Fruit fly (Drosophila melanogaster) whole organism, prepupa: ENCODE data around the gene CG32354.

ENCODE experiments used
- Blimp-1 ChIP-seq: fragments of 200-800 bp; sonication (Bioruptor generic); optimal IDR thresholded peaks from 3 replicates; lab custom pipeline; 2017; ENCODE audit warnings: missing biosample characterization, missing genetic modification characterization, mild to moderate bottlenecking, moderate library complexity, missing genetic modification reagents
- CG10631 ChIP-seq: fragments of 200-800 bp; sonication (Bioruptor generic); optimal IDR thresholded peaks from 2 replicates; lab custom pipeline; 2016; ENCODE audit warnings: missing biosample characterization, missing genetic modification characterization
- CG10669 ChIP-seq: fragments of 200-800 bp; sonication (Bioruptor generic); optimal IDR thresholded peaks from 3 replicates; lab custom pipeline; 2018; ENCODE audit warnings: missing biosample characterization, mild to moderate bottlenecking, missing genetic modification characterization, moderate library complexity
- CG11762 ChIP-seq: fragments of 200-800 bp; sonication (Bioruptor generic); optimal IDR thresholded peaks from 3 replicates; lab custom pipeline; 2016; ENCODE audit warnings: missing biosample characterization, missing genetic modification characterization; ENCODE audit not compliant: insufficient read depth
- CG15336 ChIP-seq: fragments of 200-800 bp; sonication (Bioruptor generic); IDR thresholded peaks from 2 replicates; pipeline ENCODE4 v1.3.6; 2022; ENCODE audit warnings: missing biosample characterization, missing genetic modification characterization
- CG1621 ChIP-seq: fragments of 200-800 bp; sonication (Bioruptor generic); optimal IDR thresholded peaks from 3 replicates; lab custom pipeline; 2018; ENCODE audit warnings: missing biosample characterization, mild to moderate bottlenecking, missing genetic modification characterization
- CG16779 ChIP-seq: fragments of 200-800 bp; sonication (Bioruptor generic); optimal IDR thresholded peaks from 3 replicates; lab custom pipeline; 2017; ENCODE audit warnings: missing biosample characterization, mild to moderate bottlenecking, missing genetic modification characterization
- CG3032 ChIP-seq: fragments of 200-800 bp; optimal IDR thresholded peaks from 2 replicates; lab custom pipeline; 2019; ENCODE audit warnings: missing biosample characterization, mild to moderate bottlenecking, missing genetic modification characterization, moderate library complexity
- CG31627 ChIP-seq: fragments of 200-800 bp; sonication (Bioruptor generic); optimal IDR thresholded peaks from 3 replicates; lab custom pipeline; 2016; ENCODE audit warnings: missing biosample characterization, missing genetic modification characterization
- CG34406 ChIP-seq: fragments of 200-800 bp; sonication (Bioruptor generic); optimal IDR thresholded peaks from 3 replicates; lab custom pipeline; 2016; ENCODE audit warnings: missing biosample characterization, missing genetic modification characterization
- CG3919 ChIP-seq: fragments of 200-800 bp; sonication (Bioruptor generic); optimal IDR thresholded peaks from 3 replicates; lab custom pipeline; 2016; ENCODE audit warnings: missing biosample characterization, missing genetic modification characterization
- CG4318 ChIP-seq: fragments of 200-800 bp; sonication (Bioruptor generic); optimal IDR thresholded peaks from 3 replicates; lab custom pipeline; 2017; ENCODE audit warnings: missing biosample characterization, mild to moderate bottlenecking, missing genetic modification characterization
- CG6163 ChIP-seq: fragments of 200-800 bp; sonication (Bioruptor generic); IDR thresholded peaks from 3 replicates; pipeline ENCODE4 v1.3.6; 2022; ENCODE audit warnings: missing biosample characterization, missing genetic modification characterization
- CG6276 ChIP-seq: fragments of 200-800 bp; sonication (Bioruptor generic); optimal IDR thresholded peaks from 2 replicates; lab custom pipeline; 2017; ENCODE audit warnings: missing biosample characterization, mild to moderate bottlenecking, missing genetic modification characterization
- CG6854 ChIP-seq: fragments of 200-800 bp; sonication (Bioruptor generic); optimal IDR thresholded peaks from 2 replicates; lab custom pipeline; 2017; ENCODE audit warnings: missing biosample characterization, mild to moderate bottlenecking, missing genetic modification characterization
- CG7368 ChIP-seq: fragments of 200-800 bp; sonication (Bioruptor generic); optimal IDR thresholded peaks from 3 replicates; lab custom pipeline; 2016; ENCODE audit warnings: missing biosample characterization, missing genetic modification characterization
- CG8119 ChIP-seq: fragments of 200-800 bp; sonication (Bioruptor generic); IDR thresholded peaks from 3 replicates; pipeline ENCODE4 v1.3.6; 2022; ENCODE audit warnings: missing biosample characterization, missing genetic modification characterization
- CG8632 ChIP-seq: fragments of 200-800 bp; sonication (Bioruptor generic); optimal IDR thresholded peaks from 3 replicates; lab custom pipeline; 2016; ENCODE audit warnings: missing biosample characterization, missing genetic modification characterization
- Eip75B ChIP-seq: fragments of 200-800 bp; sonication (Bioruptor generic); optimal IDR thresholded peaks from 3 replicates; lab custom pipeline; 2016; ENCODE audit warnings: missing biosample characterization, missing genetic modification characterization
- Eip78C ChIP-seq: fragments of 200-800 bp; sonication (Bioruptor generic); peaks from one replicate; lab custom pipeline; 2016; ENCODE audit warnings: missing biosample characterization, missing genetic modification characterization
- Eip93F ChIP-seq: fragments of 200-800 bp; sonication (Bioruptor generic); optimal IDR thresholded peaks from 2 replicates; lab custom pipeline; 2016; ENCODE audit warnings: missing biosample characterization, mild to moderate bottlenecking, missing genetic modification characterization
- Ets21C ChIP-seq: fragments of 200-800 bp; sonication (Bioruptor generic); optimal IDR thresholded peaks from 3 replicates; lab custom pipeline; 2016; ENCODE audit warnings: missing biosample characterization, missing genetic modification characterization
- Ets96B ChIP-seq: fragments of 200-800 bp; optimal IDR thresholded peaks from 2 replicates; lab custom pipeline; 2019; ENCODE audit warnings: missing biosample characterization, mild to moderate bottlenecking, missing genetic modification characterization, moderate library complexity
- Gug ChIP-seq: fragments of 200-800 bp; sonication (Bioruptor generic); IDR thresholded peaks from 2 replicates; pipeline ENCODE4 v1.3.6; 2022; ENCODE audit warnings: missing biosample characterization, missing genetic modification characterization
- Hr4 ChIP-seq: fragments of 200-800 bp; sonication (Bioruptor generic); optimal IDR thresholded peaks from 3 replicates; lab custom pipeline; 2016; ENCODE audit warnings: missing biosample characterization, missing genetic modification characterization
- Met ChIP-seq: fragments of 200-800 bp; sonication (Bioruptor generic); optimal IDR thresholded peaks from 3 replicates; lab custom pipeline; 2016; ENCODE audit warnings: missing biosample characterization, missing genetic modification characterization
- OdsH ChIP-seq: fragments of 200-800 bp; sonication (Bioruptor generic); optimal IDR thresholded peaks from 3 replicates; lab custom pipeline; 2016; ENCODE audit warnings: missing biosample characterization, missing genetic modification characterization
- Sox102F ChIP-seq: fragments of 200-800 bp; sonication (Bioruptor generic); optimal IDR thresholded peaks from 2 replicates; lab custom pipeline; 2016; ENCODE audit warnings: missing biosample characterization, mild to moderate bottlenecking, missing genetic modification characterization
- Sox14 ChIP-seq: fragments of 200-800 bp; sonication (Bioruptor generic); optimal IDR thresholded peaks from 3 replicates; lab custom pipeline; 2016; ENCODE audit warnings: missing biosample characterization, missing genetic modification characterization
- Sox15 ChIP-seq: fragments of 200-800 bp; sonication (Bioruptor generic); optimal IDR thresholded peaks from 3 replicates; lab custom pipeline; 2016; ENCODE audit warnings: missing biosample characterization, missing genetic modification characterization
- dsx ChIP-seq: fragments of 200-800 bp; optimal IDR thresholded peaks from 3 replicates; lab custom pipeline; 2019; ENCODE audit warnings: missing biosample characterization, mild to moderate bottlenecking, missing genetic modification characterization, moderate library complexity; ENCODE audit not compliant: poor library complexity, severe bottlenecking
- eg ChIP-seq: fragments of 200-800 bp; sonication (Bioruptor generic); IDR thresholded peaks from 3 replicates; pipeline ENCODE4 v1.3.6; 2022; ENCODE audit warnings: missing biosample characterization, missing genetic modification characterization
- esn ChIP-seq: fragments of 200-800 bp; sonication (Bioruptor generic); optimal IDR thresholded peaks from 2 replicates; lab custom pipeline; 2016; ENCODE audit warnings: missing biosample characterization, mild to moderate bottlenecking, missing genetic modification characterization, moderate library complexity
- fd59A ChIP-seq: fragments of 200-800 bp; sonication (Bioruptor generic); optimal IDR thresholded peaks from 2 replicates; lab custom pipeline; 2017; ENCODE audit warnings: missing biosample characterization, mild to moderate bottlenecking, missing genetic modification characterization, missing genetic modification reagents
- fkh ChIP-seq: fragments of 200-800 bp; sonication (Bioruptor generic); optimal IDR thresholded peaks from 3 replicates; lab custom pipeline; 2017; ENCODE audit warnings: missing biosample characterization, mild to moderate bottlenecking, missing genetic modification characterization, moderate library complexity
- pdm3 ChIP-seq: fragments of 200-800 bp; sonication (Bioruptor generic); optimal IDR thresholded peaks from 3 replicates; lab custom pipeline; 2016; ENCODE audit warnings: missing biosample characterization, missing genetic modification characterization
- ss ChIP-seq, 2 experiments: fragments of 200-800 bp; sonication (Bioruptor generic); optimal IDR thresholded peaks; 2 replicates in 1 of 2; 3 replicates in 1 of 2; lab custom pipeline; 2017 to 2018; ENCODE audit warnings: mild to moderate bottlenecking in 2 of 2, missing biosample characterization in 2 of 2, missing genetic modification characterization in 2 of 2, moderate library complexity in 1 of 2
- svp ChIP-seq: fragments of 200-800 bp; sonication (Bioruptor generic); peaks from one replicate; lab custom pipeline; 2016; ENCODE audit warnings: missing biosample characterization, missing genetic modification characterization
- vri ChIP-seq: fragments of 200-800 bp; sonication (Bioruptor generic); optimal IDR thresholded peaks from 3 replicates; lab custom pipeline; 2016; ENCODE audit warnings: missing biosample characterization, mild to moderate bottlenecking, missing genetic modification characterization

CG32354 gene

dm6 chr3L:8440771-8441549 is 19.0 kb upstream of the CG32354 start (continued):
- TF ChIP-seq Ets21C, result no peak
- TF ChIP-seq CG11762 (GFP tag; lab: Kevin White, UChicago), result peak; percentile 24
- no peak for TF ChIP-seq CG31627 (GFP tag; lab: Kevin White, UChicago)
- TF ChIP-seq ss (GFP tag; optimal IDR thresholded peaks at IDR 0.05; lab: Kevin White, UChicago), result peak; percentile 99
- TF ChIP-seq Eip75B (GFP tag; lab: Kevin White, UChicago), result peak; percentile 10
- TF ChIP-seq CG8119 (GFP tag; lab: Robert Waterston, UW), result peak; percentile 96
- TF ChIP-seq OdsH (GFP tag; lab: Kevin White, UChicago), result peak; percentile 51
- peak; percentile 55 for TF ChIP-seq Hr4 (GFP tag; lab: Kevin White, UChicago)
- peak; percentile 95 for TF ChIP-seq CG1621 (tag; lab: Kevin White, UChicago)
- TF ChIP-seq Eip78C (GFP tag; lab: Kevin White, UChicago), result peak; percentile 83
- peak; percentile 99 for TF ChIP-seq CG6276 (GFP tag; lab: Kevin White, UChicago)
- TF ChIP-seq CG10669 (GFP tag; lab: Kevin White, UChicago), result peak; percentile 92
- TF ChIP-seq Ets96B (tag; lab: Kevin White, UChicago), result peak; percentile 93
- TF ChIP-seq Met (GFP tag; lab: Kevin White, UChicago), result peak; percentile 21
- peak; percentile 97 for TF ChIP-seq eg (GFP tag; lab: Robert Waterston, UW)
- peak; percentile 45 for TF ChIP-seq Blimp-1 (GFP tag; lab: Kevin White, UChicago)
- TF ChIP-seq fkh, result peak; percentile 71
- TF ChIP-seq Eip93F (GFP tag; lab: Kevin White, UChicago), result peak; percentile 7
- no peak for TF ChIP-seq vri
- TF ChIP-seq CG15336, result peak; percentile 91
- TF ChIP-seq pdm3 (GFP tag; lab: Kevin White, UChicago), result peak; percentile 69

- TF ChIP-seq CG15336 (peak; percentile 56), CG3032 (tag; lab: Kevin White, UChicago) (peak; percentile 3), Eip78C (GFP tag; lab: Kevin White, UChicago) (peak; percentile 65), CG10631 (GFP tag; lab: Kevin White, UChicago) (peak; percentile 20), Hr4 (GFP tag; lab: Kevin White, UChicago) (peak; percentile 56), CG6163 (no peak), CG4318 (GFP tag; lab: Kevin White, UChicago) (no peak), Sox14 (GFP tag; lab: Kevin White, UChicago) (no peak)
Observed at dm6 chr3L:8440079-8440478, 18.1 kb upstream of the CG32354 start.

- TF ChIP-seq Ets21C (no peak), Gug (no peak), Met (GFP tag; lab: Kevin White, UChicago) (no peak), CG6276 (GFP tag; lab: Kevin White, UChicago) (no peak), Eip93F (GFP tag; lab: Kevin White, UChicago) (no peak), eg (GFP tag; lab: Robert Waterston, UW) (no peak), CG1621 (tag; lab: Kevin White, UChicago) (no peak), Sox15 (GFP tag; lab: Kevin White, UChicago) (no peak), fkh (no peak), CG34406 (GFP tag; lab: Kevin White, UChicago) (no peak), CG3032 (tag; lab: Kevin White, UChicago) (no peak)
Observed at dm6 chr3L:8437583-8437982, 15.6 kb upstream of the CG32354 start.

dm6 chr3L:8424831-8425336 is 2.9 kb upstream of the CG32354 start, which contains the start of gene Cbl:
Gene Cbl, plus strand, starts transcription at chr3L:8424954.
- peak; percentile 22 for TF ChIP-seq Sox14 (GFP tag; lab: Kevin White, UChicago)
- no peak for TF ChIP-seq CG1621 (tag; lab: Kevin White, UChicago)
- TF ChIP-seq CG7368 (GFP tag; lab: Kevin White, UChicago), result no peak
- TF ChIP-seq Hr4 (GFP tag; lab: Kevin White, UChicago), result no peak
- TF ChIP-seq Sox102F (GFP tag; lab: Kevin White, UChicago), result no peak
- TF ChIP-seq Met (GFP tag; lab: Kevin White, UChicago), result no peak
- TF ChIP-seq fd59A (GFP tag; lab: Kevin White, UChicago), result no peak
- no peak for TF ChIP-seq dsx (GFP tag; lab: Kevin White, UChicago)
- peak; percentile 66 for TF ChIP-seq Eip78C (GFP tag; lab: Kevin White, UChicago)
- no peak for TF ChIP-seq CG3919 (GFP tag; lab: Kevin White, UChicago)
- peak; percentile 17 for TF ChIP-seq esn
- no peak for TF ChIP-seq svp (GFP tag; lab: Kevin White, UChicago)
- TF ChIP-seq CG4318 (GFP tag; lab: Kevin White, UChicago), result no peak
- no peak for TF ChIP-seq Eip93F (GFP tag; lab: Kevin White, UChicago)
- TF ChIP-seq CG10631 (GFP tag; lab: Kevin White, UChicago), result no peak
- TF ChIP-seq CG16779 (tag; lab: Kevin White, UChicago), result no peak
- no peak for TF ChIP-seq Sox15 (GFP tag; lab: Kevin White, UChicago)
- peak; percentile 24 for TF ChIP-seq CG3032 (tag; lab: Kevin White, UChicago)
- no peak for TF ChIP-seq CG15336
- no peak for TF ChIP-seq CG8632 (GFP tag; lab: Kevin White, UChicago)
- TF ChIP-seq CG6854 (GFP tag; lab: Kevin White, UChicago), result peak; percentile 60
